Worm (Caenorhabditis elegans): Measurements from ENCODE around the gene acs-20.

DNA sequence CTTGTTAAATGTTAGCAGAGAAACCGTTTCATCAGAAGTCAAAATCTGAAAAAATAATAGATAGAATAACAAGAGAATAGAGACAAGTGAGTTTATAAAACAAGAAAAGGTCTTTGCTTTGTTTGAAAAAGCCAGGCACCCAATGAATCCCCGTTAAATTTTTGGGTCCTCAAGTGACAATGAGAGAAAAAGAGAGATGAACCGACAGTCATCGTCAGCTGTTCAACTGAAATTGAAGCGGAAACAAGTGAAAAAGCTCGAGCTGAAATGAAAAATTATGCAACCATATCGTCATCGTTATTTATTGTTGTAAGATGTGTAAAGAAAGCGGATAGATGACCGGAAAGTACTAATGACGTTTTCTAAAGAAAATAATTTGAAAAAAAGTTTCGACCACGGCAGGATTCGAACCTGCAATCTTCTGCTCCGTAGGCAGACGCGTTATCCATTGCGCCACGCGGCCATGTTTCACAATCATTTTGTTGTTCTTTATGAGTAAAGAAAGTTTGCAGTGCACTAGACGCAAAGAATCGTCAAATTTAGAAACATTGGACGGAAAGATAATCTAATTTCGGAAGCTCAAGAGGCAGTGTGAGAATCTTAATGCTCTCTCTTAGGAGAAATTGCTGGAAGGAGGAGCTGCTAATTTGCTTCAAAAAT is 19.2 kb upstream of the acs-20 start, which contains the start of gene F08G5.3:
- no peak for TF ChIP-seq alr-1 (tag; optimal IDR thresholded peaks at IDR 0.05)
- no peak for TF ChIP-seq unc-39 (tag; optimal IDR thresholded peaks at IDR 0.05)
- TF ChIP-seq elt-3 (tag; optimal IDR thresholded peaks at IDR 0.05) = no peak
- TF ChIP-seq nhr-237 (tag; optimal IDR thresholded peaks at IDR 0.05) = no peak
- peak; percentile 19 for TF ChIP-seq lin-11 (tag; optimal IDR thresholded peaks at IDR 0.05)

Measured in whole organism, L2 larva.